Worm (Caenorhabditis elegans) whole organism, late embryonic: ENCODE measurements around the gene irld-24.
A peak's percentile ranks its signal among the peaks of the same experiment; 100 is the strongest.

Source experiments
- C08G9.2 ChIP-seq: sonication (generic microtip); optimal IDR thresholded peaks from 2 replicates; lab custom pipeline; 2016; ENCODE audit warnings: mild to moderate bottlenecking, missing genetic modification characterization, moderate library complexity, missing compliant biosample characterization
- F13H6.1 ChIP-seq: sonication (generic microtip); optimal IDR thresholded peaks from 2 replicates; lab custom pipeline; 2016; ENCODE audit warnings: missing genetic modification characterization, missing compliant biosample characterization
- K09A11.1 ChIP-seq: sonication (generic microtip); optimal IDR thresholded peaks from 2 replicates; lab custom pipeline; 2017; ENCODE audit warnings: antibody characterized with exemption, mild to moderate bottlenecking, missing genetic modification characterization, missing compliant biosample characterization; ENCODE audit not compliant: insufficient read depth
- T23F11.4 ChIP-seq: fragments of 200-800 bp; sonication (Bioruptor generic); optimal IDR thresholded peaks from 2 replicates; lab custom pipeline; 2018; ENCODE audit warnings: mild to moderate bottlenecking, missing genetic modification characterization, missing compliant biosample characterization
- ahr-1 ChIP-seq: sonication (generic microtip); optimal IDR thresholded peaks from 2 replicates; lab custom pipeline; 2016; ENCODE audit warnings: missing genetic modification characterization, missing compliant biosample characterization
- ceh-14 ChIP-seq: sonication (generic microtip); optimal IDR thresholded peaks from 2 replicates; lab custom pipeline; 2016; ENCODE audit warnings: missing genotype, missing genetic modification characterization, missing compliant biosample characterization
- ceh-18 ChIP-seq: sonication (generic microtip); optimal IDR thresholded peaks from 2 replicates; lab custom pipeline; 2016; ENCODE audit warnings: missing genetic modification characterization, missing compliant biosample characterization
- ceh-19 ChIP-seq: fragments of 200-800 bp; sonication (Bioruptor generic); optimal IDR thresholded peaks from 2 replicates; lab custom pipeline; 2018; ENCODE audit warnings: mild to moderate bottlenecking, missing genetic modification characterization, missing compliant biosample characterization
- ceh-22 ChIP-seq: sonication (generic microtip); optimal IDR thresholded peaks from 2 replicates; lab custom pipeline; 2017; ENCODE audit warnings: missing biosample characterization, missing genetic modification characterization
- ceh-24 ChIP-seq: sonication (generic microtip); optimal IDR thresholded peaks from 2 replicates; lab custom pipeline; 2016; ENCODE audit warnings: mild to moderate bottlenecking, missing genetic modification characterization, missing compliant biosample characterization
- ceh-31 ChIP-seq: sonication (generic microtip); optimal IDR thresholded peaks from 2 replicates; lab custom pipeline; 2016; ENCODE audit warnings: missing genetic modification characterization, missing compliant biosample characterization
- ceh-34 ChIP-seq: sonication (generic microtip); optimal IDR thresholded peaks from 2 replicates; lab custom pipeline; 2016; ENCODE audit warnings: mild to moderate bottlenecking, missing genetic modification characterization, missing compliant biosample characterization
- ceh-48 ChIP-seq: sonication (generic microtip); optimal IDR thresholded peaks from 2 replicates; lab custom pipeline; 2016; ENCODE audit warnings: missing genetic modification characterization, inconsistent platforms, missing compliant biosample characterization
- ceh-6 ChIP-seq: fragments of 200-800 bp; sonication (Bioruptor generic); optimal IDR thresholded peaks from 2 replicates; lab custom pipeline; 2018; ENCODE audit warnings: mild to moderate bottlenecking, missing genetic modification characterization, missing compliant biosample characterization
- dmd-4 ChIP-seq: sonication (generic microtip); optimal IDR thresholded peaks from 2 replicates; lab custom pipeline; 2016; ENCODE audit warnings: borderline replicate concordance, missing genetic modification characterization, missing compliant biosample characterization
- elt-2 ChIP-seq: sonication (generic microtip); optimal IDR thresholded peaks from 2 replicates; lab custom pipeline; 2016; ENCODE audit warnings: missing genetic modification reagents, missing genetic modification characterization, missing compliant biosample characterization
- ets-4 ChIP-seq: sonication (generic microtip); optimal IDR thresholded peaks from 2 replicates; lab custom pipeline; 2016; ENCODE audit warnings: missing genetic modification characterization, missing compliant biosample characterization
- eyg-1 ChIP-seq: sonication (generic microtip); optimal IDR thresholded peaks from 2 replicates; lab custom pipeline; 2016; ENCODE audit warnings: missing genotype, missing genetic modification characterization, missing compliant biosample characterization
- fax-1 ChIP-seq: sonication (generic microtip); optimal IDR thresholded peaks from 2 replicates; lab custom pipeline; 2016; ENCODE audit warnings: missing genotype, missing genetic modification characterization, missing compliant biosample characterization
- gmeb-2 ChIP-seq: sonication (generic microtip); optimal IDR thresholded peaks from 2 replicates; lab custom pipeline; 2016; ENCODE audit warnings: missing genetic modification characterization, inconsistent platforms, missing compliant biosample characterization
- hlh-15 ChIP-seq: sonication (generic microtip); optimal IDR thresholded peaks from 2 replicates; lab custom pipeline; 2016; ENCODE audit warnings: missing genetic modification characterization, missing compliant biosample characterization
- hlh-6 ChIP-seq: sonication (generic microtip); optimal IDR thresholded peaks from 2 replicates; lab custom pipeline; 2016; ENCODE audit warnings: missing genotype, missing genetic modification characterization, missing compliant biosample characterization
- madf-2 ChIP-seq: sonication (generic microtip); optimal IDR thresholded peaks from 2 replicates; lab custom pipeline; 2017; ENCODE audit warnings: missing genetic modification characterization, missing compliant biosample characterization
- nfya-1 ChIP-seq: sonication (generic microtip); optimal IDR thresholded peaks from 2 replicates; lab custom pipeline; 2017; ENCODE audit warnings: missing genetic modification characterization, mild to moderate bottlenecking, missing compliant biosample characterization, antibody characterized with exemption, moderate library complexity
- nhr-11 ChIP-seq: fragments of 150-350 bp; optimal IDR thresholded peaks from 2 replicates; lab custom pipeline; 2014; ENCODE audit warnings: missing biosample characterization, missing genetic modification characterization
- pax-1 ChIP-seq: fragments of 150-350 bp; optimal IDR thresholded peaks from 2 replicates; lab custom pipeline; 2014; ENCODE audit warnings: missing biosample characterization, missing genetic modification characterization
- pha-2 ChIP-seq: sonication (generic microtip); optimal IDR thresholded peaks from 2 replicates; lab custom pipeline; 2017; ENCODE audit warnings: mild to moderate bottlenecking, missing genetic modification characterization, missing compliant biosample characterization
- pha-4 ChIP-seq: fragments of 150-350 bp; optimal IDR thresholded peaks from 2 replicates; lab custom pipeline; 2018; ENCODE audit warnings: missing biosample characterization, missing genetic modification reagents, missing genetic modification characterization
- pros-1 ChIP-seq: fragments of 150-350 bp; optimal IDR thresholded peaks from 2 replicates; lab custom pipeline; 2014; ENCODE audit warnings: missing biosample characterization, missing genetic modification reagents, missing genetic modification characterization
- ref-2 ChIP-seq: sonication (generic microtip); optimal IDR thresholded peaks from 2 replicates; lab custom pipeline; 2016; ENCODE audit warnings: missing genetic modification characterization, missing compliant biosample characterization
- rnt-1 ChIP-seq: sonication (generic microtip); optimal IDR thresholded peaks from 2 replicates; lab custom pipeline; 2016; ENCODE audit warnings: missing genetic modification characterization, missing compliant biosample characterization
- sdc-2 ChIP-seq: sonication (generic microtip); optimal IDR thresholded peaks from 2 replicates; lab custom pipeline; 2016; ENCODE audit warnings: missing genotype, missing genetic modification characterization, missing compliant biosample characterization
- sox-4 ChIP-seq: sonication (generic microtip); optimal IDR thresholded peaks from 2 replicates; lab custom pipeline; 2017; ENCODE audit warnings: mild to moderate bottlenecking, missing genetic modification characterization, inconsistent platforms, missing compliant biosample characterization
- syd-9 ChIP-seq: sonication (generic microtip); optimal IDR thresholded peaks from 2 replicates; lab custom pipeline; 2016; ENCODE audit warnings: mild to moderate bottlenecking, missing genetic modification characterization, moderate library complexity, missing compliant biosample characterization
- tbx-2 ChIP-seq: sonication (generic microtip); optimal IDR thresholded peaks from 2 replicates; lab custom pipeline; 2016; ENCODE audit warnings: missing genetic modification characterization, missing compliant biosample characterization
- tbx-7 ChIP-seq: sonication (generic microtip); optimal IDR thresholded peaks from 2 replicates; lab custom pipeline; 2016; ENCODE audit warnings: missing genotype, missing genetic modification characterization, missing compliant biosample characterization
- ttx-3 ChIP-seq: sonication (generic microtip); optimal IDR thresholded peaks from 2 replicates; lab custom pipeline; 2016; ENCODE audit warnings: missing genetic modification reagents, missing genetic modification characterization, missing compliant biosample characterization
- unc-42 ChIP-seq: sonication (generic microtip); optimal IDR thresholded peaks from 2 replicates; lab custom pipeline; 2016; ENCODE audit warnings: missing genotype, missing genetic modification characterization, missing compliant biosample characterization
- unc-55 ChIP-seq: sonication (generic microtip); optimal IDR thresholded peaks from 2 replicates; lab custom pipeline; 2017; ENCODE audit warnings: missing biosample characterization, missing genetic modification reagents, missing genetic modification characterization

The irld-24 gene

ce11 chrX:13945524-13945923 is 40.9 kb upstream of the irld-24 start:
- TF ChIP-seq ceh-24 (no peak), ceh-31 (tag; lab: Kevin White, UChicago) (peak; percentile 68), T23F11.4 (GFP tag; lab: Kevin White, UChicago) (no peak), ttx-3 (tag; lab: Kevin White, UChicago) (no peak), nhr-11 (tag; lab: Kevin White, UChicago) (no peak), pha-4 (no peak), ceh-34 (tag; lab: Kevin White, UChicago) (peak; percentile 31), ceh-14 (tag; lab: Kevin White, UChicago) (peak; percentile 79), syd-9 (peak; percentile 12), unc-42 (peak; percentile 55), tbx-2 (tag; lab: Kevin White, UChicago) (peak; percentile 72), C08G9.2 (tag; lab: Kevin White, UChicago) (peak; percentile 6), eyg-1 (tag; lab: Kevin White, UChicago) (no peak), pha-2 (tag; lab: Kevin White, UChicago) (peak; percentile 47), sox-4 (tag; lab: Kevin White, UChicago) (peak; percentile 2), pax-1 (tag; lab: Kevin White, UChicago) (no peak), rnt-1 (tag; lab: Kevin White, UChicago) (peak; percentile 76), hlh-6 (tag; lab: Kevin White, UChicago) (no peak), nfya-1 (tag; lab: Kevin White, UChicago) (peak; percentile 62), ceh-18 (tag; lab: Kevin White, UChicago) (peak; percentile 61), ceh-6 (GFP tag; lab: Kevin White, UChicago) (peak; percentile 48), madf-2 (peak; percentile 9), fax-1 (tag; lab: Kevin White, UChicago) (no peak), F13H6.1 (tag; lab: Kevin White, UChicago) (peak; percentile 43), sdc-2 (tag; lab: Kevin White, UChicago) (peak; percentile 52), dmd-4 (tag; lab: Kevin White, UChicago) (peak; percentile 13), K09A11.1 (no peak), ets-4 (tag; lab: Kevin White, UChicago) (peak; percentile 4), ceh-19 (no peak), gmeb-2 (tag; lab: Kevin White, UChicago) (peak; percentile 5), unc-55 (no peak), ahr-1 (tag; lab: Kevin White, UChicago) (no peak)
- TF ChIP-seq, all 69 proteins: peak for 19

ce11 chrX:13946693-13947583 is 39.5 kb upstream of the irld-24 start:
- TF ChIP-seq elt-2 (tag; lab: Kevin White, UChicago): peak; percentile 53
- TF ChIP-seq madf-2: no peak

ce11 chrX:13948167-13948566 is 38.2 kb upstream of the irld-24 start:
- TF ChIP-seq elt-2 (tag; lab: Kevin White, UChicago) (no peak), tbx-7 (tag; lab: Kevin White, UChicago) (no peak), nfya-1 (tag; lab: Kevin White, UChicago) (peak; percentile 39), ref-2 (tag; lab: Kevin White, UChicago) (peak; percentile 23), unc-42 (peak; percentile 18), hlh-15 (tag; lab: Kevin White, UChicago) (no peak), ceh-24 (no peak), ceh-22 (tag; lab: Kevin White, UChicago) (no peak), syd-9 (peak; percentile 25), pax-1 (tag; lab: Kevin White, UChicago) (no peak), ceh-31 (tag; lab: Kevin White, UChicago) (peak; percentile 59), ceh-48 (tag; lab: Kevin White, UChicago) (no peak), pros-1 (tag; lab: Kevin White, UChicago) (no peak), tbx-2 (tag; lab: Kevin White, UChicago) (peak; percentile 41), sdc-2 (tag; lab: Kevin White, UChicago) (peak; percentile 53), unc-55 (peak; percentile 18)
